Fruit fly (Drosophila melanogaster): ENCODE measurements around the gene RpS14b.

RpS14b gene

dm6 chrX:7908239-7909068, 26.2 kb upstream of the RpS14b start, which contains the start of the genes dpr14 and spidey (continued):
- TF ChIP-seq prd (optimal IDR thresholded peaks at IDR 0.05): no peak
- TF ChIP-seq prd (GFP tag; IDR thresholded peaks at IDR 0.05): peak; percentile 93
- TF ChIP-seq CG7271 (tag; optimal IDR thresholded peaks at IDR 0.05): no peak
- peak; percentile 87 for TF ChIP-seq Side (GFP tag; optimal IDR thresholded peaks at IDR 0.05)
- peak; percentile 75; the same call in 1 of the 3 replicates for TF ChIP-seq gce (GFP tag; IDR thresholded peaks at IDR 0.05)
- peak; percentile 86 for TF ChIP-seq maf-S (GFP tag; optimal IDR thresholded peaks at IDR 0.05)
- TF ChIP-seq bab2 (GFP tag; optimal IDR thresholded peaks at IDR 0.05): peak; percentile 82
- peak; percentile 36; the same call in 1 of the 2 replicates for TF ChIP-seq CkIIα-i1 (GFP tag; IDR thresholded peaks at IDR 0.05)
- TF ChIP-seq CG10959 (GFP tag; IDR thresholded peaks at IDR 0.05): peak; percentile 64
- peak; percentile 73 for TF ChIP-seq CG10654 (GFP tag; optimal IDR thresholded peaks at IDR 0.05)
- TF ChIP-seq CG10565 (GFP tag; optimal IDR thresholded peaks at IDR 0.05): peak; percentile 31
- 0 out of 2 replicates have a peak, but pooled peaks have one; percentile 21 for TF ChIP-seq inv (GFP tag; IDR thresholded peaks at IDR 0.05; ENCODE audit: partially characterized antibody)
- peak; percentile 63 for TF ChIP-seq nom (GFP tag; optimal IDR thresholded peaks at IDR 0.05)
- TF ChIP-seq sr (GFP tag; IDR thresholded peaks at IDR 0.05): peak; percentile 51; the same call in 1 of the 3 replicates
- peak; percentile 94 for TF ChIP-seq ci (GFP tag; IDR thresholded peaks at IDR 0.05)
- TF ChIP-seq Usf (GFP tag; optimal IDR thresholded peaks at IDR 0.05): peak; percentile 64
- TF ChIP-seq Deaf1 (tag; optimal IDR thresholded peaks at IDR 0.05): peak; percentile 69
- peak; percentile 81 for TF ChIP-seq CG1647 (GFP tag; optimal IDR thresholded peaks at IDR 0.05)
- peak; percentile 93 for TF ChIP-seq Ptx1 (GFP tag; IDR thresholded peaks at IDR 0.05)
- peak; percentile 86 for TF ChIP-seq CG4424 (GFP tag; optimal IDR thresholded peaks at IDR 0.05)
- TF ChIP-seq Ada2b (GFP tag; IDR thresholded peaks at IDR 0.05): peak; percentile 89
- TF ChIP-seq Awh (GFP tag; IDR thresholded peaks at IDR 0.05): peak; percentile 79
- TF ChIP-seq CG5180 (GFP tag; optimal IDR thresholded peaks at IDR 0.05): peak; percentile 74
- TF ChIP-seq CG15269 (tag; optimal IDR thresholded peaks at IDR 0.05): peak; percentile 94
- TF ChIP-seq en (GFP tag; optimal IDR thresholded peaks at IDR 0.05): peak; percentile 38
- TF ChIP-seq tup (GFP tag; optimal IDR thresholded peaks at IDR 0.05): peak; percentile 82
- peak; percentile 95 for TF ChIP-seq seq (GFP tag; IDR thresholded peaks at IDR 0.05)
- peak; percentile 83 for TF ChIP-seq slp2 (GFP tag; optimal IDR thresholded peaks at IDR 0.05)
- peak; percentile 47 for TF ChIP-seq sima (GFP tag; optimal IDR thresholded peaks at IDR 0.05)
- TF ChIP-seq Drgx (GFP tag; IDR thresholded peaks at IDR 0.05): peak; percentile 90
- peak; percentile 74 for TF ChIP-seq ssp (GFP tag; IDR thresholded peaks at IDR 0.05)
- peak; percentile 92 for TF ChIP-seq abd-A (tag; optimal IDR thresholded peaks at IDR 0.05)
- TF ChIP-seq CG18599 (GFP tag; optimal IDR thresholded peaks at IDR 0.05): peak; percentile 97
- peak; percentile 80 for TF ChIP-seq sd (tag; optimal IDR thresholded peaks at IDR 0.05)
- TF ChIP-seq CG6765 (GFP tag; optimal IDR thresholded peaks at IDR 0.05): peak; percentile 90
- peak; percentile 89 for TF ChIP-seq esg (GFP tag; conservative IDR thresholded peaks at IDR 0.05)
- 0 out of 3 replicates have a peak, but pooled peaks have one; percentile 15 for TF ChIP-seq Doc3 (GFP tag; IDR thresholded peaks at IDR 0.05; ENCODE audit: partially characterized antibody)
- TF ChIP-seq gsb (GFP tag; IDR thresholded peaks at IDR 0.05): peak; percentile 85
- TF ChIP-seq CG13894 (tag; optimal IDR thresholded peaks at IDR 0.05): peak; percentile 93
- peak; percentile 87 for TF ChIP-seq CG10979 (tag; optimal IDR thresholded peaks at IDR 0.05)
- TF ChIP-seq fru (optimal IDR thresholded peaks at IDR 0.05): no peak
- peak; percentile 64 for TF ChIP-seq emc (GFP tag; optimal IDR thresholded peaks at IDR 0.05)
- peak; percentile 96 for TF ChIP-seq lab (GFP tag; optimal IDR thresholded peaks at IDR 0.05)
- TF ChIP-seq CG17612 (GFP tag; IDR thresholded peaks at IDR 0.05): peak; percentile 80
- TF ChIP-seq chm (GFP tag; IDR thresholded peaks at IDR 0.05): peak; percentile 75
- peak; percentile 58 for TF ChIP-seq Dref (GFP tag; IDR thresholded peaks at IDR 0.05)
- no peak for TF ChIP-seq stwl (tag; optimal IDR thresholded peaks at IDR 0.05)
- TF ChIP-seq ap (GFP tag; IDR thresholded peaks at IDR 0.05): peak; percentile 68
- TF ChIP-seq crc (GFP tag; optimal IDR thresholded peaks at IDR 0.05): peak; percentile 73
